Fruit fly (Drosophila melanogaster): ENCODE results near the gene Cdk5alpha.
A peak's percentile ranks its signal among the peaks of the same experiment; 100 is the strongest.

Gene Cdk5alpha

dm6 chr2L:10333091-10333991, 22.6 kb upstream of the Cdk5alpha start, which contains the start of gene GATAd:
GATAd (plus strand) TSS chr2L:10333734.
- TF ChIP-seq Rel (GFP tag; optimal IDR thresholded peaks at IDR 0.05) (no peak), Rel (tag; optimal IDR thresholded peaks at IDR 0.05) (peak; percentile 35), N (GFP tag; optimal IDR thresholded peaks at IDR 0.05) (no peak), woc (GFP tag; optimal IDR thresholded peaks at IDR 0.05) (peak; percentile 2), br (GFP tag; optimal IDR thresholded peaks at IDR 0.05) (no peak), Myc (optimal IDR thresholded peaks at IDR 0.05) (peak; percentile 71), brk (GFP tag; optimal IDR thresholded peaks at IDR 0.05) (peak; percentile 56), Jra (GFP tag; optimal IDR thresholded peaks at IDR 0.05) (no peak), lola (GFP tag; optimal IDR thresholded peaks at IDR 0.05) (no peak), Hnf4 (GFP tag; optimal IDR thresholded peaks at IDR 0.05) (no peak), sage (GFP tag; optimal IDR thresholded peaks at IDR 0.05) (no peak), Mio (GFP tag; optimal IDR thresholded peaks at IDR 0.05) (no peak), Dfd (GFP tag; optimal IDR thresholded peaks at IDR 0.05) (no peak), Hr83 (GFP tag; optimal IDR thresholded peaks at IDR 0.05; ENCODE audit: poor library complexity, severe bottlenecking) (peak; percentile 50)

- TF ChIP-seq rgr (GFP tag; optimal IDR thresholded peaks at IDR 0.05) = no peak
- no peak for TF ChIP-seq Jra (GFP tag; optimal IDR thresholded peaks at IDR 0.05)
- no peak for TF ChIP-seq Myc (optimal IDR thresholded peaks at IDR 0.05)
- no peak for TF ChIP-seq Dfd (GFP tag; optimal IDR thresholded peaks at IDR 0.05)
- no peak for TF ChIP-seq Sp1 (GFP tag; optimal IDR thresholded peaks at IDR 0.05)
- TF ChIP-seq Hr83 (GFP tag; optimal IDR thresholded peaks at IDR 0.05; ENCODE audit: poor library complexity, severe bottlenecking) = no peak
- no peak for TF ChIP-seq brk (GFP tag; optimal IDR thresholded peaks at IDR 0.05)
- TF ChIP-seq Dif (GFP tag; optimal IDR thresholded peaks at IDR 0.05; ENCODE audit: partially characterized antibody) = no peak
- no peak for TF ChIP-seq usp (GFP tag; optimal IDR thresholded peaks at IDR 0.05)
Measured at dm6 chr2L:10331066-10331847, 20.5 kb upstream of the Cdk5alpha start, which contains the start of the genes Schip1 and Cox10. Schip1 (minus strand) TSS chr2L:10331116. Cox10 (plus strand) TSS chr2L:10331471.

- TF ChIP-seq CG9705 (GFP tag; optimal IDR thresholded peaks at IDR 0.05) (no peak), Dfd (GFP tag; optimal IDR thresholded peaks at IDR 0.05) (no peak), dmrt93B (GFP tag; optimal IDR thresholded peaks at IDR 0.05) (no peak), Rel (GFP tag; optimal IDR thresholded peaks at IDR 0.05) (no peak), Rel (tag; optimal IDR thresholded peaks at IDR 0.05) (no peak), Vsx2 (GFP tag; optimal IDR thresholded peaks at IDR 0.05; ENCODE audit: partially characterized antibody) (no peak), ey (GFP tag; optimal IDR thresholded peaks at IDR 0.05) (no peak), N (GFP tag; optimal IDR thresholded peaks at IDR 0.05) (no peak), lola (GFP tag; optimal IDR thresholded peaks at IDR 0.05) (no peak), woc (GFP tag; optimal IDR thresholded peaks at IDR 0.05) (no peak), Jra (GFP tag; optimal IDR thresholded peaks at IDR 0.05) (no peak), fru (GFP tag; optimal IDR thresholded peaks at IDR 0.05) (no peak), CG32264 (GFP tag; optimal IDR thresholded peaks at IDR 0.05) (no peak), Hnf4 (GFP tag; optimal IDR thresholded peaks at IDR 0.05) (no peak), brk (GFP tag; optimal IDR thresholded peaks at IDR 0.05) (no peak), HLH106 (tag; optimal IDR thresholded peaks at IDR 0.05) (no peak), dsf (GFP tag; optimal IDR thresholded peaks at IDR 0.05; ENCODE audit: borderline replicate concordance) (no peak), foxo (GFP tag; optimal IDR thresholded peaks at IDR 0.05) (no peak)
Measured at dm6 chr2L:10327790-10328189, 17.0 kb upstream of the Cdk5alpha start, which contains the start of gene RnrL. RnrL (minus strand) TSS chr2L:10327943.

- TF ChIP-seq sv (GFP tag; optimal IDR thresholded peaks at IDR 0.05) = no peak
- TF ChIP-seq h (GFP tag; optimal IDR thresholded peaks at IDR 0.05) = no peak
- no peak for TF ChIP-seq Hnf4 (GFP tag; optimal IDR thresholded peaks at IDR 0.05)
- TF ChIP-seq Vsx2 (GFP tag; optimal IDR thresholded peaks at IDR 0.05; ENCODE audit: partially characterized antibody) = no peak
- TF ChIP-seq tai (GFP tag; optimal IDR thresholded peaks at IDR 0.05) = no peak
- no peak for TF ChIP-seq HLH106 (tag; optimal IDR thresholded peaks at IDR 0.05)
- TF ChIP-seq pan (optimal IDR thresholded peaks at IDR 0.05) = no peak
- no peak for TF ChIP-seq Rel (GFP tag; optimal IDR thresholded peaks at IDR 0.05)
- peak; percentile 77 for TF ChIP-seq Rel (tag; optimal IDR thresholded peaks at IDR 0.05)
- TF ChIP-seq br (GFP tag; optimal IDR thresholded peaks at IDR 0.05) = no peak
Measured at dm6 chr2L:10322773-10323487, 12.2 kb upstream of the Cdk5alpha start, which contains the start of gene CG5381. CG5381 (minus strand) TSS chr2L:10323102.

All from whole organism, wandering third instar larva.